Worm (Caenorhabditis elegans) whole organism, L4 larva: ENCODE measurements around the gene pqn-39.

Source experiments
- R02D3.7 ChIP-seq: fragments of 150-350 bp; sonication (generic microtip); optimal IDR thresholded peaks from 3 replicates; lab custom pipeline; 2014; ENCODE audit warnings: missing biosample characterization, missing genetic modification characterization
- Y48G9A.11 ChIP-seq: fragments of 200-800 bp; sonication (Bioruptor generic); IDR thresholded peaks from 2 replicates; pipeline ENCODE4 v1.3.6; 2022; ENCODE audit warnings: missing genetic modification reagents, missing genetic modification characterization, missing compliant biosample characterization
- dmd-9 ChIP-seq: fragments of 200-800 bp; sonication (Bioruptor generic); IDR thresholded peaks from 2 replicates; pipeline ENCODE4 v1.3.6; 2022; ENCODE audit warnings: missing genetic modification reagents, missing genetic modification characterization, missing compliant biosample characterization
- hlh-30 ChIP-seq: sonication (generic microtip); optimal IDR thresholded peaks from 2 replicates; lab custom pipeline; 2017; ENCODE audit warnings: antibody characterized with exemption, mild to moderate bottlenecking, missing genetic modification characterization, missing compliant biosample characterization; ENCODE audit not compliant: insufficient read depth
- jun-1 ChIP-seq: fragments of 150-350 bp; optimal IDR thresholded peaks from 2 replicates; lab custom pipeline; 2014; ENCODE audit warnings: missing biosample characterization, missing genetic modification reagents, missing genetic modification characterization
- lin-39 ChIP-seq: fragments of 150-350 bp; optimal IDR thresholded peaks from 2 replicates; lab custom pipeline; 2014; ENCODE audit warnings: missing biosample characterization, missing genetic modification reagents, missing genetic modification characterization
- skn-1 ChIP-seq: fragments of 150-350 bp; optimal IDR thresholded peaks from 2 replicates; lab custom pipeline; 2014; ENCODE audit warnings: missing biosample characterization, missing genetic modification characterization
- unc-62 ChIP-seq, 3 experiments: fragments of 150-350 bp in 1 of 3; sonication (generic microtip); optimal IDR thresholded peaks in 2 of 3; peaks in 1 of 3; 1 replicate in 1 of 3; 2 replicates in 2 of 3; lab custom pipeline; 2014 to 2017; ENCODE audit warnings: missing biosample characterization in 3 of 3, missing genetic modification characterization in 3 of 3, missing genetic modification reagents in 3 of 3, missing genotype in 1 of 3
- zfp-2 ChIP-seq: sonication (generic microtip); optimal IDR thresholded peaks from 2 replicates; lab custom pipeline; 2016; ENCODE audit warnings: mild to moderate bottlenecking, missing genetic modification characterization, missing compliant biosample characterization
- zfp-3 ChIP-seq: fragments of 200-800 bp; sonication (Bioruptor generic); conservative IDR thresholded peaks from 2 replicates; pipeline ENCODE4 v1.3.6; 2022; ENCODE audit warnings: missing genetic modification reagents, missing genetic modification characterization, missing compliant biosample characterization
- zip-2 ChIP-seq: fragments of 150-350 bp; optimal IDR thresholded peaks from 2 replicates; lab custom pipeline; 2014; ENCODE audit warnings: missing biosample characterization, missing genetic modification characterization
- ztf-11 ChIP-seq: fragments of 150-350 bp; optimal IDR thresholded peaks from 2 replicates; lab custom pipeline; 2014; ENCODE audit warnings: missing biosample characterization, missing genetic modification characterization

ce11 chrX:14015366-14015765 lies 46.9 kb upstream of the pqn-39 start, which contains the start of gene C04C11.25:
- no peak for TF ChIP-seq R02D3.7 (tag; lab: Kevin White, UChicago)
- TF ChIP-seq zip-2 (tag; lab: Kevin White, UChicago): no peak
- TF ChIP-seq hlh-30 (tag; lab: Kevin White, UChicago): no peak
- no peak for TF ChIP-seq dmd-9
- no peak for TF ChIP-seq zfp-2
- TF ChIP-seq zfp-3 (GFP tag; lab: Robert Waterston, UW): no peak
- TF ChIP-seq lin-39 (tag; lab: Kevin White, UChicago): no peak
- TF ChIP-seq skn-1 (tag; lab: Kevin White, UChicago): no peak
- no peak for TF ChIP-seq Y48G9A.11
- no peak for TF ChIP-seq ztf-11
- TF ChIP-seq unc-62 (GFP tag; optimal IDR thresholded peaks at IDR 0.05 in 1 of 2; lab: Kevin White, UChicago): no peak
- TF ChIP-seq unc-62 (tag; optimal IDR thresholded peaks at IDR 0.05; lab: Kevin White, UChicago): no peak
- no peak for TF ChIP-seq jun-1 (tag; lab: Kevin White, UChicago)
